Fruit fly (Drosophila melanogaster) whole organism: ENCODE results near the gene CG31697.

Source experiments
- pan ChIP-seq: fragments of >200 bp; optimal IDR thresholded peaks from 2 replicates; lab custom pipeline; 2017
- psq ChIP-seq: fragments of >200 bp; optimal IDR thresholded peaks from 2 replicates; lab custom pipeline; 2017

dm6 chr2L:19543010-19543564 lies 7.8 kb downstream of the CG31697 start:
- TF ChIP-seq pan (no peak), psq (lab: Kevin White, UChicago) (no peak)
